Worm (Caenorhabditis elegans) whole organism, L4/young adult: ENCODE results near the gene B0507.7.

ENCODE experiments used
- W03F9.2 ChIP-seq: fragments of 150-350 bp; optimal IDR thresholded peaks from 2 replicates; lab custom pipeline; 2014; ENCODE audit warnings: missing biosample characterization, missing genetic modification characterization
- him-1 ChIP-seq: sonication (generic microtip); optimal IDR thresholded peaks from 2 replicates; lab custom pipeline; 2016; ENCODE audit warnings: missing genotype, missing genetic modification reagents, missing genetic modification characterization, missing compliant biosample characterization

- TF ChIP-seq him-1 (tag; lab: Kevin White, UChicago) = no peak
- no peak for TF ChIP-seq W03F9.2
Observed at ce11 chrV:8768481-8768959, 10.0 kb upstream of the B0507.7 start, which contains the start of gene B0507.3.
